Worm (Caenorhabditis elegans): ENCODE data around the gene ceh-100.

ceh-100 gene

DNA sequence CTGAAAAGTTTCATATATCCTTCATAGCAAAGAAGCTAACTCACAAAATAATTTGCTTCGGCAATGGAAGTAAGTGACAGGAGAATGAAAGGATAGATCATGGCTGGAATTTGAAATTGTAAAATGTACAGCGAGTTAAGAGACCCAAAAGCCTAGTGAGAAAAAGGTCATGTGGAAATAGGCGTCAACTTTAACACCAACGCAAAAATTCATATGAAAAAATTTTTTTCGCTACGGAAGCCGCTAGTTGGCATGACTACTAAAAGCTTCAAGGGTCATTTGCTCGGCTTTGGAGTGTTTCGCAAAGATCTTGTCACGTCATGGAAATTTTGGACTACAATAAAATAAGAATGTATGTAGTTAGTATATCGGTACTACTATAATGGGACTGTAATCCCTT is 33.0 kb downstream of the ceh-100 start, which contains the start of gene Y38E10A.1:
Y38E10A.1 (minus strand) TSS at position 101 of the 400 bp plus-strand sequence.
- TF ChIP-seq klf-2 (GFP tag; conservative IDR thresholded peaks at IDR 0.05) (no peak), ztf-23 (GFP tag; IDR thresholded peaks at IDR 0.05) (no peak), ref-1 (GFP tag; conservative IDR thresholded peaks at IDR 0.05) (no peak), med-1 (GFP tag; optimal IDR thresholded peaks at IDR 0.05; ENCODE audit: insufficient read depth) (no peak), tab-1 (GFP tag; IDR thresholded peaks at IDR 0.05) (no peak), flt-1 (GFP tag; IDR thresholded peaks at IDR 0.05) (no peak), cog-1 (tag; optimal IDR thresholded peaks at IDR 0.05) (no peak), ztf-29 (GFP tag; IDR thresholded peaks at IDR 0.05) (no peak), T22C8.4 (GFP tag; IDR thresholded peaks at IDR 0.05) (no peak)

DNA sequence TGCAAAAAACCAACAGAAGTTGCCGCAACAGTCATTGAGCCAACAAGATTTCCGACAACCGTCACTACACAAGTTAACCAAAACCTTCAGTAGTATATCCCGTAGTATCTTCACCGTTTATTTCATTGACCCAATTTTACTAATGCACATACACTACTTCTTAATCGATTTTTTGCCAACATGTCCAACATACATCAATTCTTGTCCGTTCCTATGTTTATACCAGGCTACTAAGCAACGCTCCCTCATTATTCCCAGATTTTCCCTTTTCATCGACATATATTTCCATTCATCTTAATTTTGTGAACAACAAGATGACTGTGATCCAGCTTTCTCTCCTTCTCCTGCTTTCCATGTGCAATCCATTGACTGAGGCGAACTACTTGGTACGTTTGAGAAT is 37.6 kb downstream of the ceh-100 start, which contains the start of gene F49C5.7:
F49C5.7 (plus strand) TSS at position 301 of the 400 bp plus-strand sequence.
- TF ChIP-seq ztf-29 (GFP tag; IDR thresholded peaks at IDR 0.05), result no peak

DNA sequence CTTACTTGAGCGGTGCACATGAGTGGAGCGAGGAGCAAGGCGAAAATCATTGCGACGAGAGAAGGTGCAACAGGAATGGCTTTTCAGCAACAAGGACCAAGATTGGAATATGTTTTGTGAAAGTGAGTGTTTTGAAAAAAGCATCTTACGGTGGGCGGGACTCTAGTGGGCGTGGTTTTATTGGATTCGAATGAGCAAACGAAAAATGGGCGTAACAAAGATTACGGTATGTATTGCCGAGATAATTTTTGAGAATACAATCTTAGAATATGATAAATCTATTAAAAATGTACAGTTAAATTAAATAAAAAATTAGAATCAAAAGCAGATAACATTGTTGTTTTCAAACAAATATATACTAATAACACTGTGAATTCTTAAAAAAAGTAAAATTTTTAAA is 43.3 kb downstream of the ceh-100 start, which contains the start of gene F49C5.12:
F49C5.12 (minus strand) TSS at position 101 of the 400 bp plus-strand sequence.
- TF ChIP-seq ztf-29 (GFP tag; IDR thresholded peaks at IDR 0.05) (no peak), cog-1 (tag; optimal IDR thresholded peaks at IDR 0.05) (no peak), flt-1 (GFP tag; IDR thresholded peaks at IDR 0.05) (no peak), T22C8.4 (GFP tag; IDR thresholded peaks at IDR 0.05) (no peak), tab-1 (GFP tag; IDR thresholded peaks at IDR 0.05) (no peak), med-1 (GFP tag; optimal IDR thresholded peaks at IDR 0.05; ENCODE audit: insufficient read depth) (no peak)

DNA sequence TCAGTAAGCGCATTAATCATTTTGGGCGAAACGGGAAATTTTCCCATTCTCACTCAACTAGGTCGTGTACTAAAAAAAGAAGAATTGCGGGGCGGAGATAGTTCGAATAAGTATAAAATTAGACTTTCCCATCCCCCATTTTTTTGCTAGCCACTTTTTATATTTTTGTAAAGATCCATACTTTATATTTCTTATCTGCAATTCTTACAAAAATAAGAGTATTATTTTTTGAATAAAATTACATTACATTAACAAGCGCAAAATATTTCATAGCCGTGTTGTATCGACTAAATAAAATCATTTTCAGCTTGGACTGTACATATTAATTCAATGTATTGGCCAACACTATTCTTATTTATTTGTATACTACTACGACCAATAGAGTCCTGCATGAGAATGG is 47.9 kb downstream of the ceh-100 start, which contains the start of gene F49C5.11:
F49C5.11 (plus strand) TSS at position 301 of the 400 bp plus-strand sequence.
- TF ChIP-seq klf-2 (GFP tag; conservative IDR thresholded peaks at IDR 0.05), result no peak
- no peak for TF ChIP-seq ref-1 (GFP tag; conservative IDR thresholded peaks at IDR 0.05)
- no peak for TF ChIP-seq flt-1 (GFP tag; IDR thresholded peaks at IDR 0.05)
- TF ChIP-seq T22C8.4 (GFP tag; IDR thresholded peaks at IDR 0.05), result no peak
- no peak for TF ChIP-seq ztf-29 (GFP tag; IDR thresholded peaks at IDR 0.05)
- no peak for TF ChIP-seq tab-1 (GFP tag; IDR thresholded peaks at IDR 0.05)
- TF ChIP-seq ztf-23 (GFP tag; IDR thresholded peaks at IDR 0.05), result no peak
- no peak for TF ChIP-seq med-1 (GFP tag; optimal IDR thresholded peaks at IDR 0.05; ENCODE audit: insufficient read depth)
- no peak for TF ChIP-seq cog-1 (tag; optimal IDR thresholded peaks at IDR 0.05)

DNA sequence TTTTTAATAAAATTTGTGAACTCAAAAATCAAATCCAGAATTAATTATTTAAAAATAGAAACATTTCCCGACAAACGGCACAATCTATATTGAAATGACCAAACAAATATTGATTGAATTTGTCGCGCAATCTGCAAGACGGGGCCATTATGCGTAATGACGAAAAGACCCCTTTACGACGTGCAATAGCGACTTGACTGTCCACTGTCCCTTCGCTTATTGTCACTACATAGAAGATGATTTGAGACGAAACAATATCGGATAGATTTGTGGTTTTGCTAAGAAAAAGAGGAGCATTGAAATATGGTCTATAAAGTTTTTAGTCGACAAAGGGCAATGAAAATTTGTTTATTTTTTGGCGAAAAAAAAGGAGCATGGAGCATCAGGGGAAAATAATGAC is 52.5 kb downstream of the ceh-100 start:
- TF ChIP-seq ztf-29 (GFP tag; IDR thresholded peaks at IDR 0.05) (no peak), med-1 (GFP tag; optimal IDR thresholded peaks at IDR 0.05; ENCODE audit: insufficient read depth) (no peak), T22C8.4 (GFP tag; IDR thresholded peaks at IDR 0.05) (no peak), ref-1 (GFP tag; conservative IDR thresholded peaks at IDR 0.05) (no peak), klf-2 (GFP tag; conservative IDR thresholded peaks at IDR 0.05) (no peak), tab-1 (GFP tag; IDR thresholded peaks at IDR 0.05) (no peak), ztf-23 (GFP tag; IDR thresholded peaks at IDR 0.05) (no peak), flt-1 (GFP tag; IDR thresholded peaks at IDR 0.05) (no peak), cog-1 (tag; optimal IDR thresholded peaks at IDR 0.05) (no peak)

DNA sequence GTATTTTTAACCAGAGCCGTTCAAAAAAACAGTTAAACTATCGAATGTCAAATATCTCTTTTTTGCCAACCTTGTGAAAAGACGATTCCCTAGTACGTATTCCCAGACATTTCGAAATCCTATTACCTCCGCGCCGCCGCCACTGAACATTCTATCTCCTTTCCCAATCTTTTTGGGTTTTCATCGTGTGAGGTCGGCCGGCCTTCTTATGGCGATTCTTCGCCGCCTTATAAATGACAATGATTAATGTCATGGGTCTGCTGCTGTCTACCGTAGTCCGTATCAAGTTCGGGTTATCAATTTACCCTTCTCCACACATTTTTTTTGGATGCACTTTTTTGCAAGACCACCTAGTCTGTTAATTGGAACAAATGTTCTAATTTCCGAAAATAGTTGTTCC is 53.9 kb downstream of the ceh-100 start:
- no peak for TF ChIP-seq ztf-29 (GFP tag; IDR thresholded peaks at IDR 0.05)
- TF ChIP-seq cog-1 (tag; optimal IDR thresholded peaks at IDR 0.05), result no peak
- no peak for TF ChIP-seq tab-1 (GFP tag; IDR thresholded peaks at IDR 0.05)
- TF ChIP-seq klf-2 (GFP tag; conservative IDR thresholded peaks at IDR 0.05), result no peak
- TF ChIP-seq med-1 (GFP tag; optimal IDR thresholded peaks at IDR 0.05; ENCODE audit: insufficient read depth), result no peak
- TF ChIP-seq ref-1 (GFP tag; conservative IDR thresholded peaks at IDR 0.05), result no peak
- TF ChIP-seq T22C8.4 (GFP tag; IDR thresholded peaks at IDR 0.05), result no peak
- TF ChIP-seq flt-1 (GFP tag; IDR thresholded peaks at IDR 0.05), result no peak
- no peak for TF ChIP-seq ztf-23 (GFP tag; IDR thresholded peaks at IDR 0.05)

DNA sequence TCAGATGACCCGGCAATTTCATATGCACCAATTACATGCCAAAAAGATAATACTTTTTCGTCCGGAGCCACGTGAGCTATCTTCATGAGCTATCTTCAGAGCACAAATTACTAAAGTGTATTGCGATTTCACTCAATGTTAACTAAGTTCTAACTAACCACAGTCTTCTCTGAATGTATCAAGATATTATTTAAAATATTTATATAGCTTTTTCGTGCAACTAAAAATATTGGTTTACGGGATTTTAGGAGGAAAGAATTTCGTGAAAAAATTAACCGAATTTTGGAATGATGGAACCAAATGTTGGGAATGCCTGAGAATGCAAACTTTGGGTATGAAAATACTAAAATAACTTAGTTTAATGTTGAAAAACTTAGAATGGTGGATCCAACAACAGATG is 55.9 kb downstream of the ceh-100 start, which contains the start of gene F49C5.16:
F49C5.16 (plus strand) TSS at position 301 of the 400 bp plus-strand sequence.
- TF ChIP-seq med-1 (GFP tag; optimal IDR thresholded peaks at IDR 0.05; ENCODE audit: insufficient read depth), result no peak
- no peak for TF ChIP-seq ztf-23 (GFP tag; IDR thresholded peaks at IDR 0.05)
- TF ChIP-seq T22C8.4 (GFP tag; IDR thresholded peaks at IDR 0.05), result no peak
- no peak for TF ChIP-seq ztf-29 (GFP tag; IDR thresholded peaks at IDR 0.05)
- TF ChIP-seq tab-1 (GFP tag; IDR thresholded peaks at IDR 0.05), result no peak
- TF ChIP-seq flt-1 (GFP tag; IDR thresholded peaks at IDR 0.05), result no peak
- no peak for TF ChIP-seq klf-2 (GFP tag; conservative IDR thresholded peaks at IDR 0.05)

DNA sequence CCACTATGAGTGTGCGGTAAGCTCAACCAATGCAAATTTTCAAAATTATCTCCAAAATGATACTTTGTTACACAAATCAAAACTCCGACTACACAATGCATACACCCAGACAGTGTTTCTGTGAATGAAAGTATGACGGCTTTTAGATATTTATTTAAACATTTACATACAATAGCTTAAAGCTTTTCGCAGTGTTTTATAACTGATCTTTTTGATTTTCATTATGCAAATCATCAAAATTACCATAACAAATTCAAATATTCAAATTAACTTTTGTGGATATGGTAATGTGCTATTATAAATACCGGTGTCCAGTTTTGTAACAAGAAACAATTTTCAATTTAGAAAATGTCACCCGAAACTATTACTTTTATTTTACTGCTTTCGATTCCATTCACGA is 57.1 kb downstream of the ceh-100 start, which contains the start of the genes F49C5.5 and F49C5.10:
F49C5.5 (minus strand) TSS at position 101 of the 400 bp plus-strand sequence.
F49C5.10 (plus strand) TSS at position 344 of the 400 bp plus-strand sequence.
- TF ChIP-seq cog-1 (tag; optimal IDR thresholded peaks at IDR 0.05), result no peak
- no peak for TF ChIP-seq klf-2 (GFP tag; conservative IDR thresholded peaks at IDR 0.05)
- TF ChIP-seq T22C8.4 (GFP tag; IDR thresholded peaks at IDR 0.05), result no peak
- TF ChIP-seq ztf-29 (GFP tag; IDR thresholded peaks at IDR 0.05), result no peak
- TF ChIP-seq tab-1 (GFP tag; IDR thresholded peaks at IDR 0.05), result no peak
- TF ChIP-seq ztf-23 (GFP tag; IDR thresholded peaks at IDR 0.05), result no peak
- no peak for TF ChIP-seq med-1 (GFP tag; optimal IDR thresholded peaks at IDR 0.05; ENCODE audit: insufficient read depth)
- TF ChIP-seq flt-1 (GFP tag; IDR thresholded peaks at IDR 0.05), result no peak
- no peak for TF ChIP-seq ref-1 (GFP tag; conservative IDR thresholded peaks at IDR 0.05)

DNA sequence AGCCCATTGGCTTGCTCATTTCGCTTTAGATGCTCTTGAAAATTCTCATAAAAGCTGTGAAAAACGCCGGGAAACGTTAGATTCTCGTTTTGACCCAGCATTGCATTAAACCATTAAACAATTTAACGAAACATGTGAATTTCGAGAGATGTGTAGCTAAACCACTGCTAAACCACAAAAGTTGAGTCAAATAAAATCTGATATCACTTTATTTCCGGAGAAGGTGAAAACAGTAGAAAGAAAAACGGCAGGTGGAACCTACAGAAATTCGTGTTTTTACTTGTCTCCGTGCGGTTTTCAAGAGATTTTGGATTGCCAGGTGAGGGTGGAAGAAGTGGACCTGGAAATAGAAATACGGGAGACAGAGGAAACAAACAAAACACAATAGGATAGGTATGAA is 58.9 kb downstream of the ceh-100 start, which contains the start of gene F49C5.9:
F49C5.9 (minus strand) TSS at position 101 of the 400 bp plus-strand sequence.
- TF ChIP-seq cog-1 (tag; optimal IDR thresholded peaks at IDR 0.05) (no peak), flt-1 (GFP tag; IDR thresholded peaks at IDR 0.05) (no peak), med-1 (GFP tag; optimal IDR thresholded peaks at IDR 0.05; ENCODE audit: insufficient read depth) (no peak), ref-1 (GFP tag; conservative IDR thresholded peaks at IDR 0.05) (no peak), ztf-23 (GFP tag; IDR thresholded peaks at IDR 0.05) (no peak), ztf-29 (GFP tag; IDR thresholded peaks at IDR 0.05) (no peak), tab-1 (GFP tag; IDR thresholded peaks at IDR 0.05) (no peak), T22C8.4 (GFP tag; IDR thresholded peaks at IDR 0.05) (no peak), klf-2 (GFP tag; conservative IDR thresholded peaks at IDR 0.05) (no peak)

DNA sequence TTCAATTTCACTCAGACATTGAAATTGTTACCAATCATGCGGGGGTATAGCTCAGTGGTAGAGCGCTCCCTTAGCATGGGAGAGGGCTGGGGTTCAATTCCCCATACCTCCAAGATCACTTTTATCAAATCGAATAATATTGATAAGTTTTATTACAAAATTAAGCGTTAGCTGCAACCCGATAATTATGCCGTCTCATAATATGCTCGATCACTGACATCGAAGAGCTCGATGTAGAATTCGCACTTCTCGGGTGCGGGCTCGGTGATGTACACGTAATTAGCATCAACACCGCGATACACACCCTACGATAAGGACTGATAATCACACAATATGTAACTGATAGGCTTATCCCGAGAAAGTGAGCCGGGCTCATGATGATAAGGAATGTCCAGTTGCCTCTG is 60.9 kb downstream of the ceh-100 start:
- TF ChIP-seq cog-1 (tag; optimal IDR thresholded peaks at IDR 0.05), result no peak
- no peak for TF ChIP-seq flt-1 (GFP tag; IDR thresholded peaks at IDR 0.05)
- no peak for TF ChIP-seq med-1 (GFP tag; optimal IDR thresholded peaks at IDR 0.05; ENCODE audit: insufficient read depth)
- no peak for TF ChIP-seq ref-1 (GFP tag; conservative IDR thresholded peaks at IDR 0.05)
- TF ChIP-seq ztf-29 (GFP tag; IDR thresholded peaks at IDR 0.05), result no peak
- no peak for TF ChIP-seq T22C8.4 (GFP tag; IDR thresholded peaks at IDR 0.05)
- no peak for TF ChIP-seq ztf-23 (GFP tag; IDR thresholded peaks at IDR 0.05)
- no peak for TF ChIP-seq klf-2 (GFP tag; conservative IDR thresholded peaks at IDR 0.05)
- TF ChIP-seq tab-1 (GFP tag; IDR thresholded peaks at IDR 0.05), result no peak

Measured in whole organism, midembryonic.